Worm (Caenorhabditis elegans) whole organism, early embryonic: ENCODE data around the gene srv-30.

Experiments used
- B0310.2 ChIP-seq: sonication (generic microtip); optimal IDR thresholded peaks from 2 replicates; lab custom pipeline; 2016; ENCODE audit warnings: mild to moderate bottlenecking, missing genetic modification characterization, missing compliant biosample characterization
- F13C5.2 ChIP-seq: sonication (generic microtip); optimal IDR thresholded peaks from 2 replicates; lab custom pipeline; 2017; ENCODE audit warnings: mild to moderate bottlenecking, missing genetic modification characterization, inconsistent platforms, missing compliant biosample characterization
- aly-1 ChIP-seq: sonication (generic microtip); optimal IDR thresholded peaks from 2 replicates; lab custom pipeline; 2016; ENCODE audit warnings: missing genetic modification characterization, missing compliant biosample characterization
- ama-1 ChIP-seq: fragments of 150-350 bp; optimal IDR thresholded peaks from 2 replicates; lab custom pipeline; 2014
- ceh-13 ChIP-seq: fragments of 200-800 bp; sonication (Bioruptor generic); optimal IDR thresholded peaks from 2 replicates; lab custom pipeline; 2018; ENCODE audit warnings: mild to moderate bottlenecking, missing genetic modification characterization, missing compliant biosample characterization
- ceh-36 ChIP-seq: sonication (generic microtip); optimal IDR thresholded peaks from 2 replicates; lab custom pipeline; 2016; ENCODE audit warnings: missing genetic modification characterization, inconsistent platforms, missing compliant biosample characterization
- ets-7 ChIP-seq: sonication (generic microtip); optimal IDR thresholded peaks from 2 replicates; lab custom pipeline; 2016; ENCODE audit warnings: missing genotype, missing genetic modification characterization, missing compliant biosample characterization
- flt-1 ChIP-seq: fragments of 200-800 bp; sonication (Bioruptor generic); IDR thresholded peaks from 2 replicates; pipeline ENCODE4 v1.3.6; 2022; ENCODE audit warnings: missing genetic modification characterization, missing compliant biosample characterization
- hmbx-1 ChIP-seq: sonication (generic microtip); optimal IDR thresholded peaks from 2 replicates; lab custom pipeline; 2016; ENCODE audit warnings: mild to moderate bottlenecking, missing genetic modification characterization, missing compliant biosample characterization
- hmg-4 ChIP-seq: fragments of 200-800 bp; sonication (Bioruptor generic); optimal IDR thresholded peaks from 2 replicates; lab custom pipeline; 2018; ENCODE audit warnings: mild to moderate bottlenecking, missing genetic modification characterization, missing compliant biosample characterization
- hnd-1 ChIP-seq: sonication (generic microtip); optimal IDR thresholded peaks from 2 replicates; lab custom pipeline; 2016; ENCODE audit warnings: missing genetic modification characterization, missing compliant biosample characterization
- pes-1 ChIP-seq: fragments of 200-800 bp; sonication (Bioruptor generic); IDR thresholded peaks from 2 replicates; pipeline ENCODE4 v1.3.6; 2022; ENCODE audit warnings: missing genetic modification reagents, missing genetic modification characterization, missing compliant biosample characterization
- scrt-1 ChIP-seq: fragments of 200-800 bp; sonication (Bioruptor generic); IDR thresholded peaks from 2 replicates; pipeline ENCODE4 v1.3.6; 2022; ENCODE audit warnings: missing genetic modification characterization, missing compliant biosample characterization
- sea-1 ChIP-seq: fragments of 200-800 bp; sonication (Bioruptor generic); conservative IDR thresholded peaks from 2 replicates; pipeline ENCODE4 v1.3.6; 2022; ENCODE audit warnings: missing genetic modification characterization, missing compliant biosample characterization
- tbx-11 ChIP-seq: fragments of 200-800 bp; sonication (Bioruptor generic); IDR thresholded peaks from 2 replicates; pipeline ENCODE4 v1.3.6; 2022; ENCODE audit warnings: missing genetic modification characterization, missing compliant biosample characterization
- tbx-37 ChIP-seq: fragments of 200-800 bp; sonication (Bioruptor generic); conservative IDR thresholded peaks from 2 replicates; pipeline ENCODE4 v1.3.6; 2022; ENCODE audit warnings: missing genetic modification reagents, missing genetic modification characterization, missing compliant biosample characterization
- tra-4 ChIP-seq: sonication (generic microtip); optimal IDR thresholded peaks from 2 replicates; lab custom pipeline; 2017; ENCODE audit warnings: missing genetic modification characterization, missing compliant biosample characterization

The srv-30 gene

DNA sequence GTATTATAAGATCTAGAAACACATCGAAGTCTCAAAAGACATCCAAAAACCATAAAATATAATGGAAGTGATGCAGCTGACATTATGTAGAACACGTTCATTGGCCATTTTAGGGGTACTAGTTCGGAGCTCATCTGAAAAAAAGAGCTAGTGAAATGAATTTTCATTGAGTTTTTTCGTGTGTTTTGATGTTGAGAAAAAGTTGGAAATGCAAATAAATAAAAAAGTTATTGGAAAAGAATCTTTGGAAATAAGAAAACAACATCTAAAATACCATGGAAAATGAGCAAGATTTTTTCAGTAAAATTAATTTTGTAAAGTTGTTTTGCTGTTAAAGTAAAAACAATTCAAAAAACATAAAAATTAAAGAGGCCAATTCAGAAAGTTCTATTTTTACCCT is 21.5 kb upstream of the srv-30 start, which contains the start of gene srv-24:
Gene srv-24 (minus strand): TSS at position 101 of the 400 bp plus-strand sequence.
- TF ChIP-seq hmbx-1 (tag; lab: Kevin White, UChicago) (no peak), F13C5.2 (tag; lab: Kevin White, UChicago) (no peak), aly-1 (tag; lab: Kevin White, UChicago) (no peak), tbx-37 (GFP tag; lab: Robert Waterston, UW) (no peak), ama-1 (lab: Kevin White, UChicago) (no peak), flt-1 (GFP tag; lab: Robert Waterston, UW) (no peak), sea-1 (no peak), scrt-1 (no peak), ceh-13 (GFP tag; lab: Kevin White, UChicago) (no peak), hmg-4 (GFP tag; lab: Kevin White, UChicago) (no peak), tra-4 (no peak)

DNA sequence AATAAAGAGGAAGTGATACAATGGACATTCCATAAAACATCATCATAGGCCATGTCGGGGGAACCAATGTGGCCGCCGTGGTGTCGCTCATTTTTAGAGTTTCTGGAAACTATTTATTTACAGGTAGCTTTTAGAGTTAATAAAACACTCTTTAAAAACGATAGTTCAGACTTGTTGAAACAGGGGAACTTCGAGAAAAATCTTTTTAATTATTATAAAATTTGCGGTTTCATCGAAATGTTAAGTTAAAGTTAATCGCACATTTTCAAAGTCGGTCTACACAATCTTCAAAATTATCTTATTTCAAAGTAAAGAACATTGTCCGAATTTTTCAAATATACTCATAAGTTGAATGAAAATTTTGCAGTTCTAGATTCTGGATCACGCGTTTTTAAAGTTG is 15.0 kb upstream of the srv-30 start, which contains the start of gene ops-1:
Gene ops-1 (minus strand): TSS at position 101 of the 400 bp plus-strand sequence.
- no peak for TF ChIP-seq ceh-36 (tag; lab: Kevin White, UChicago)
- TF ChIP-seq pes-1 (GFP tag; lab: Robert Waterston, UW): no peak
- TF ChIP-seq hmbx-1 (tag; lab: Kevin White, UChicago): no peak
- no peak for TF ChIP-seq ama-1 (lab: Kevin White, UChicago)
- TF ChIP-seq B0310.2 (tag; lab: Kevin White, UChicago): no peak
- TF ChIP-seq F13C5.2 (tag; lab: Kevin White, UChicago): no peak
- no peak for TF ChIP-seq tra-4
- no peak for TF ChIP-seq ets-7 (tag; lab: Kevin White, UChicago)
- TF ChIP-seq ceh-13 (GFP tag; lab: Kevin White, UChicago): no peak
- no peak for TF ChIP-seq tbx-11 (GFP tag; lab: Robert Waterston, UW)
- no peak for TF ChIP-seq scrt-1
- no peak for TF ChIP-seq sea-1
- no peak for TF ChIP-seq hmg-4 (GFP tag; lab: Kevin White, UChicago)

DNA sequence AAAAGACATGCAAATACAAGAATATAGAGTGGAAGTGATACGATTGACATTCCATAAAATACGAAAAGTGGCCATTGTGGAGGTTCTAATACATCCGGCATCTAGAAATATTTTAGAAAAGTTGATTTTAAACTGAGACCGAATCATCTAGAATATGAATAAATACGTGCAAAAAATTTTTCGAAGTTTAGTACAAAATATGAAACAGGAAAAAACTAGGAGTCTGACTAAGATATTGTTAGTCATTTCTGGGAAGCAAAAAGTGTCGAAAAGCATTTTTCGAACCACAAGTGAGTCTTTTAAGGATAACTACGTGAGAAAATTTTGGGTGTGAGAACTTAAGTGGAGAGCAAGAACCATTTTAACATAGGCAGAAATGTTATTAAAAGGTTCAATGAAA is 12.9 kb upstream of the srv-30 start, which contains the start of gene srv-32:
Gene srv-32 (minus strand): TSS at position 101 of the 400 bp plus-strand sequence.
- TF ChIP-seq flt-1 (GFP tag; lab: Robert Waterston, UW): no peak
- TF ChIP-seq hnd-1: no peak
- TF ChIP-seq tra-4: no peak

DNA sequence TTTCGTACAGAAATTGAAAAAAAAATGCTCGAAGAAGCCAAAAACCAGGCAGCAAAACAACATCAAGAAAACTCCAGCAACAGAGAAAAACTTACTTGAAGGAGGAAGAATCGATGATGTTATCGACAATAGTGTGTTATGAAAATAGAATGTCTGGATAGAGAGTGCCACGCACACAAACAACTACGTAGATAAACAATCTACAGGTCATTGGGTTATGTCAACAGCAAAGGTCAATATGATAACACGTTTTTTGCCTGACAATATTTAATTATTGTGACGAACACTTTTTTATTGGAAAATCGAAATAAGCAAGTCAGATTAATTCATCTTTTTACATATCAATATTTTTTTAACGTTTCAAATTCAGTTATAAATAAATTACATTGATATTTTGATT is 10.1 kb upstream of the srv-30 start, which contains the start of gene sams-5:
Gene sams-5 (minus strand): TSS at position 131 of the 400 bp plus-strand sequence.
- no peak for TF ChIP-seq sea-1
- no peak for TF ChIP-seq aly-1 (tag; lab: Kevin White, UChicago)
- TF ChIP-seq tbx-11 (GFP tag; lab: Robert Waterston, UW): no peak
- no peak for TF ChIP-seq pes-1 (GFP tag; lab: Robert Waterston, UW)
- TF ChIP-seq ceh-13 (GFP tag; lab: Kevin White, UChicago): no peak
- TF ChIP-seq tbx-37 (GFP tag; lab: Robert Waterston, UW): no peak
- TF ChIP-seq flt-1 (GFP tag; lab: Robert Waterston, UW): no peak
- no peak for TF ChIP-seq ets-7 (tag; lab: Kevin White, UChicago)
- no peak for TF ChIP-seq hnd-1
- TF ChIP-seq ceh-36 (tag; lab: Kevin White, UChicago): no peak
- no peak for TF ChIP-seq hmg-4 (GFP tag; lab: Kevin White, UChicago)
- no peak for TF ChIP-seq tra-4
- no peak for TF ChIP-seq hmbx-1 (tag; lab: Kevin White, UChicago)
- no peak for TF ChIP-seq B0310.2 (tag; lab: Kevin White, UChicago)
- no peak for TF ChIP-seq F13C5.2 (tag; lab: Kevin White, UChicago)

DNA sequence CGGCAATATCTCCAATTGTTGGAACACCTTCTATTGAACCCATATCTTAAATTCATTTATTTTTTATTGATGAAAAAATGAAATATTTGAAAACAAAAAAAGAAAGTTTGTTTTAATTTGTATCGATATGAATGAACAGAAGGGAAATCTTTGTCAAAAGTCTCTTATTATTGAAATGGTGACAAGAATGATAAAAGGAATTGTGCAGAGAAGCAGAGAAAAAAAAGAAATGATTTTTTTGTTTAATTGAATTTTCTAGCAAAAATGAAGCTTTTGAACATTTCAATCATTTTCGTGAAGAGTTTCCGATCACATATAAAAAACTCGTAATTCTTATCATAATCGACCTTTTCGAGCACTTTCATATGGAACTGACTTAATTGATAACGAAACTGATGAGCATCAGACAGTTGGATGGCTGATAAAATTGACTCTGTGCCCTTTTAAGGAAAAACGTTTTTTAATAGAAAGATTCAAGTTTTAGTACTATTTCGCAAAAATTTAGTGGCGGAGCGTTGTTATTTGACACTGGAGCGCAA is 6.5 kb upstream of the srv-30 start, which contains the start of the genes aat-4 and T13A10.1:
Gene aat-4 (minus strand): TSS at position 51 of the 539 bp plus-strand sequence.
Gene T13A10.1 (plus strand): TSS at position 411 of the 539 bp plus-strand sequence.
- TF ChIP-seq tbx-37 (GFP tag; lab: Robert Waterston, UW) (no peak), ceh-13 (GFP tag; lab: Kevin White, UChicago) (no peak), tra-4 (no peak), hmbx-1 (tag; lab: Kevin White, UChicago) (no peak), B0310.2 (tag; lab: Kevin White, UChicago) (no peak), ets-7 (tag; lab: Kevin White, UChicago) (no peak), sea-1 (no peak), ama-1 (lab: Kevin White, UChicago) (no peak), flt-1 (GFP tag; lab: Robert Waterston, UW) (no peak)

DNA sequence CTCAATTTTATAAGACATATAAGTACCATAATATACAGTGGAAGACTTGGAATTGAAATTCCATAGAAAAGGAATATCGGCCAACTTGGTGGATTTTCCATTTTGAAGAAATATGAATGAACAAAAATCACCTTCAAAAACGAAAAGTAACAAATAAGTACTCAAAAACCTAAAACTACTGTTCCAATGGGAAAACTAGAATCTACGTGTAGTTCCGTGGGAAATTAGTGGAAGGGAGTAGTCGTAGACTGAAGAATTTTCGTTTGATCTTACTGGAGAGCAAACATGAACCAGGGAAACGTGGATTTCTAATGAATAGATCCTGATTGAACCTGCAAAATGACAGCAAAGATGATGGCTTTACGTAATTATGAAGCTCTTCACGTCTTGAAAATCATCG is 2.7 kb upstream of the srv-30 start, which contains the start of gene srv-31:
Gene srv-31 (minus strand): TSS at position 101 of the 400 bp plus-strand sequence.
- TF ChIP-seq tbx-11 (GFP tag; lab: Robert Waterston, UW): no peak
- no peak for TF ChIP-seq F13C5.2 (tag; lab: Kevin White, UChicago)
- no peak for TF ChIP-seq B0310.2 (tag; lab: Kevin White, UChicago)
- no peak for TF ChIP-seq hnd-1
- no peak for TF ChIP-seq hmg-4 (GFP tag; lab: Kevin White, UChicago)
- no peak for TF ChIP-seq scrt-1

DNA sequence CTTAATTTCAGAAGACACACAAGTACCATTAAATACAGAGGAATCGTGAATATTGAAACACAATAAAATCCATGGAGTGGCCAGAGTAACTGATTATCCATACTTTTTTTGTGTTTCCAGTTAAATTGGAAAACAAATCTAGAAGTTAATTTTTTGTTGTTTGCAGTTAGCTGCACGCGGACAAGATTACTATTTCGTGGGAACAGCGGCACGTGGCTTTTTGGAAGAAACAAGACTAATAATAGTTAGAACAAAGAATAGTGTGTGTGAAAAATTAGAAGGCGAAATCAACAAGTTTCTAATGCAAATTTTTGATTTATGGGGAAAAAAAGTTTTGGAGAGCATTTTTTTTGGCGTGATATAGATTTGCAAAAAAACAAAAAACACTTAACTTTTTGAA is 2.7 kb downstream of the srv-30 start, which contains the start of gene srv-29:
Gene srv-29 (minus strand): TSS at position 101 of the 400 bp plus-strand sequence.
- TF ChIP-seq ceh-36 (tag; lab: Kevin White, UChicago) (no peak), ets-7 (tag; lab: Kevin White, UChicago) (no peak)

DNA sequence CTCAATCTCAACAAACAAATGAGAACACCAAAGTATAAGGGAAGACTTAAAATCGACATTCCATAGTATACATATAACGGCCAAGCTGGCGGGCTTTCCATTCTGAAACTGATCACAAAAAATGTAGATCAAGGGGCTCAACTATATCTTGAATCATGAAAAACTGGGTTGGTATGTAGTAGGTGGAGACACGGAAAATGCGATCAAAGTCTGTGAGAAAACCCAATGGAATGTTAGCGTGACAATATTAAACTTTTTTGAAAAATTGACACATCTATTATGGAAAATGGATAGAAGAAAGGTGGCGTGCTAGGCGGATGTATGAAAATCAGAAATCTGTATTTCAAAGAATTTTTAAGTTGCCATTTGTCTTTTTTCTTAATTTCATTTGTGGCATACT is 6.0 kb downstream of the srv-30 start, which contains the start of gene srv-28:
Gene srv-28 (minus strand): TSS at position 101 of the 400 bp plus-strand sequence.
- TF ChIP-seq aly-1 (tag; lab: Kevin White, UChicago) (no peak), tra-4 (no peak), tbx-11 (GFP tag; lab: Robert Waterston, UW) (no peak), tbx-37 (GFP tag; lab: Robert Waterston, UW) (no peak), hnd-1 (no peak), sea-1 (no peak), flt-1 (GFP tag; lab: Robert Waterston, UW) (no peak), ama-1 (lab: Kevin White, UChicago) (no peak), pes-1 (GFP tag; lab: Robert Waterston, UW) (no peak), F13C5.2 (tag; lab: Kevin White, UChicago) (no peak), hmbx-1 (tag; lab: Kevin White, UChicago) (no peak), ets-7 (tag; lab: Kevin White, UChicago) (no peak), hmg-4 (GFP tag; lab: Kevin White, UChicago) (no peak), B0310.2 (tag; lab: Kevin White, UChicago) (no peak), ceh-36 (tag; lab: Kevin White, UChicago) (no peak), ceh-13 (GFP tag; lab: Kevin White, UChicago) (no peak), scrt-1 (no peak)
